ENCODE assay signal across 1 fruit fly cellular context in genomic region chrX:12766286-12766685, dm6.
A peak's percentile ranks its signal among the peaks of the same experiment; 100 is the strongest.
TF ChIP-seq lines count a peak whose summit lies in the region.

No protein-coding gene starts in this region.

TF ChIP-seq in whole organism, embryonic, 481 proteins besides CTCF, POLR2A, EP300 and RAD21 (continued from another document):
- TF ChIP-seq fd3F (GFP tag; optimal IDR thresholded peaks at IDR 0.05; lab: Kevin White, UChicago), result no peak
- TF ChIP-seq CG1832 (GFP tag; optimal IDR thresholded peaks at IDR 0.05; lab: Kevin White, UChicago), result no peak
- TF ChIP-seq CG6813 (GFP tag; optimal IDR thresholded peaks at IDR 0.05; lab: Kevin White, UChicago), result no peak
- TF ChIP-seq ase (GFP tag; IDR thresholded peaks at IDR 0.05; lab: Robert Waterston, UW), result no peak
- TF ChIP-seq lmd (GFP tag; IDR thresholded peaks at IDR 0.05; lab: Robert Waterston, UW), result no peak
- TF ChIP-seq Opbp (GFP tag; IDR thresholded peaks at IDR 0.05; lab: Robert Waterston, UW; ENCODE audit: partially characterized antibody), result no peak
- TF ChIP-seq hth (optimal IDR thresholded peaks at IDR 0.05; lab: Kevin White, UChicago), result no peak
- no peak for TF ChIP-seq CG15073 (GFP tag; optimal IDR thresholded peaks at IDR 0.05; lab: Kevin White, UChicago)
- TF ChIP-seq CG12071 (GFP tag; optimal IDR thresholded peaks at IDR 0.05; lab: Kevin White, UChicago), result no peak
- TF ChIP-seq crp (GFP tag; optimal IDR thresholded peaks at IDR 0.05; lab: Kevin White, UChicago), result no peak
- no peak for TF ChIP-seq C15 (GFP tag; IDR thresholded peaks at IDR 0.05; lab: Robert Waterston, UW)
- peak; percentile 41 for TF ChIP-seq CG11504 (tag; optimal IDR thresholded peaks at IDR 0.05; lab: Kevin White, UChicago)
- peak; percentile 1 for TF ChIP-seq CG13775 (GFP tag; optimal IDR thresholded peaks at IDR 0.05; lab: Kevin White, UChicago)
- no peak for TF ChIP-seq oc (tag; optimal IDR thresholded peaks at IDR 0.05; lab: Kevin White, UChicago)
- TF ChIP-seq sd (tag; optimal IDR thresholded peaks at IDR 0.05; lab: Kevin White, UChicago), result no peak
- TF ChIP-seq CG12659 (GFP tag; optimal IDR thresholded peaks at IDR 0.05; lab: Kevin White, UChicago), result no peak
- no peak for TF ChIP-seq pnt (GFP tag; optimal IDR thresholded peaks at IDR 0.05; lab: Kevin White, UChicago)
- TF ChIP-seq fd64A (GFP tag; optimal IDR thresholded peaks at IDR 0.05; lab: Kevin White, UChicago), result no peak
- TF ChIP-seq Sry-δ (GFP tag; optimal IDR thresholded peaks at IDR 0.05; lab: Kevin White, UChicago), result peak; percentile 6
- TF ChIP-seq Vsx1 (GFP tag; optimal IDR thresholded peaks at IDR 0.05; lab: Kevin White, UChicago), result no peak
- TF ChIP-seq CG11398 (GFP tag; optimal IDR thresholded peaks at IDR 0.05; lab: Kevin White, UChicago), result no peak
- TF ChIP-seq slbo (GFP tag; IDR thresholded peaks at IDR 0.05; lab: Robert Waterston, UW), result no peak
- TF ChIP-seq CG3838 (GFP tag; optimal IDR thresholded peaks at IDR 0.05; lab: Kevin White, UChicago), result no peak
- TF ChIP-seq unpg (GFP tag; optimal IDR thresholded peaks at IDR 0.05; lab: Kevin White, UChicago), result peak; percentile 14
- TF ChIP-seq CG3726 (GFP tag; IDR thresholded peaks at IDR 0.05; lab: Robert Waterston, UW), result no peak
- TF ChIP-seq Dip2 (GFP tag; IDR thresholded peaks at IDR 0.05; lab: Robert Waterston, UW), result no peak
- no peak for TF ChIP-seq CG14710 (tag; optimal IDR thresholded peaks at IDR 0.05; lab: Kevin White, UChicago)
- TF ChIP-seq chif (GFP tag; optimal IDR thresholded peaks at IDR 0.05; lab: Kevin White, UChicago), result peak in 1 of 2 experiments; percentile 23
- TF ChIP-seq Ssrp (tag; optimal IDR thresholded peaks at IDR 0.05; lab: Kevin White, UChicago), result no peak
- no peak for TF ChIP-seq ham (GFP tag; IDR thresholded peaks at IDR 0.05; lab: Robert Waterston, UW)
- no peak for TF ChIP-seq croc (GFP tag; conservative IDR thresholded peaks at IDR 0.05; lab: Robert Waterston, UW)
- no peak for TF ChIP-seq Doc2 (GFP tag; IDR thresholded peaks at IDR 0.05; lab: Robert Waterston, UW)
- no peak for TF ChIP-seq CkIIα-i1 (GFP tag; IDR thresholded peaks at IDR 0.05; lab: Robert Waterston, UW)
- no peak for TF ChIP-seq bigmax (GFP tag; optimal IDR thresholded peaks at IDR 0.05; lab: Kevin White, UChicago)
- TF ChIP-seq CG5953 (GFP tag; IDR thresholded peaks at IDR 0.05; lab: Robert Waterston, UW), result no peak
- no peak for TF ChIP-seq jigr1 (GFP tag; IDR thresholded peaks at IDR 0.05; lab: Robert Waterston, UW)
- TF ChIP-seq Ravus (GFP tag; IDR thresholded peaks at IDR 0.05; lab: Robert Waterston, UW), result no peak
- no peak for TF ChIP-seq inv (GFP tag; IDR thresholded peaks at IDR 0.05; lab: Robert Waterston, UW; ENCODE audit: partially characterized antibody)
- no peak for TF ChIP-seq run (tag; optimal IDR thresholded peaks at IDR 0.05; lab: Kevin White, UChicago)
- no peak for TF ChIP-seq hbn (GFP tag; IDR thresholded peaks at IDR 0.05; lab: Robert Waterston, UW; ENCODE audit: partially characterized antibody)
- TF ChIP-seq CG17385 (GFP tag; optimal IDR thresholded peaks at IDR 0.05; lab: Kevin White, UChicago), result peak; percentile 4
- TF ChIP-seq nom (GFP tag; optimal IDR thresholded peaks at IDR 0.05; lab: Kevin White, UChicago), result no peak
- no peak for TF ChIP-seq CG2116 (GFP tag; optimal IDR thresholded peaks at IDR 0.05; lab: Kevin White, UChicago)
- peak; percentile 37 for TF ChIP-seq gem (tag; optimal IDR thresholded peaks at IDR 0.05; lab: Kevin White, UChicago)
- no peak for TF ChIP-seq CG14965 (GFP tag; optimal IDR thresholded peaks at IDR 0.05; lab: Kevin White, UChicago; ENCODE audit: borderline replicate concordance)
